Fruit fly (Drosophila melanogaster) whole organism: Measurements from ENCODE around the gene Hsp22.

Source experiments
- CG8478 ChIP-seq: fragments of >200 bp; optimal IDR thresholded peaks from 2 replicates; lab custom pipeline; 2018; ENCODE audit warnings: inconsistent platforms
- Dll ChIP-seq: fragments of >200 bp; optimal IDR thresholded peaks from 2 replicates; lab custom pipeline; 2017
- pan ChIP-seq: fragments of >200 bp; optimal IDR thresholded peaks from 2 replicates; lab custom pipeline; 2017
- usp ChIP-seq: fragments of >200 bp; optimal IDR thresholded peaks from 2 replicates; lab custom pipeline; 2017; ENCODE audit warnings: missing biosample characterization, missing genetic modification characterization, mixed read lengths

- TF ChIP-seq CG8478, result no peak
- no peak for TF ChIP-seq Dll
- TF ChIP-seq usp, result no peak
- no peak for TF ChIP-seq pan
Observed at dm6 chr3L:9417288-9417687, 44.6 kb downstream of the Hsp22 start, which contains the start of gene CG3982.
